Worm (Caenorhabditis elegans) whole organism, L4 larva: Measurements from ENCODE around the gene Y116A8C.38.

Experiments used
- F37D6.2 ChIP-seq: sonication (generic microtip); optimal IDR thresholded peaks from 2 replicates; lab custom pipeline; 2016; ENCODE audit warnings: mild to moderate bottlenecking, missing genetic modification characterization, missing compliant biosample characterization
- ama-1 ChIP-seq: fragments of 150-350 bp; optimal IDR thresholded peaks from 2 replicates; lab custom pipeline; 2014; ENCODE audit warnings: inconsistent platforms, mixed read lengths
- attf-4 ChIP-seq: sonication (generic microtip); optimal IDR thresholded peaks from 3 replicates; lab custom pipeline; 2017; ENCODE audit warnings: missing biosample characterization, missing genetic modification characterization
- fkh-10 ChIP-seq: fragments of 150-350 bp; optimal IDR thresholded peaks from 2 replicates; lab custom pipeline; 2014; ENCODE audit warnings: missing biosample characterization, missing genetic modification reagents, missing genetic modification characterization
- lin-13 ChIP-seq: fragments of 150-350 bp; optimal IDR thresholded peaks from 2 replicates; lab custom pipeline; 2014; ENCODE audit warnings: missing biosample characterization, missing genetic modification reagents, missing genetic modification characterization
- nhr-10 ChIP-seq: fragments of 150-350 bp; optimal IDR thresholded peaks from 2 replicates; lab custom pipeline; 2014; ENCODE audit warnings: missing biosample characterization, missing genetic modification characterization
- unc-62 ChIP-seq, 3 experiments: fragments of 150-350 bp in 1 of 3; sonication (generic microtip); optimal IDR thresholded peaks in 2 of 3; peaks in 1 of 3; 1 replicate in 1 of 3; 2 replicates in 2 of 3; lab custom pipeline; 2014 to 2017; ENCODE audit warnings: missing biosample characterization in 3 of 3, missing genetic modification characterization in 3 of 3, missing genetic modification reagents in 3 of 3, missing genotype in 1 of 3

DNA sequence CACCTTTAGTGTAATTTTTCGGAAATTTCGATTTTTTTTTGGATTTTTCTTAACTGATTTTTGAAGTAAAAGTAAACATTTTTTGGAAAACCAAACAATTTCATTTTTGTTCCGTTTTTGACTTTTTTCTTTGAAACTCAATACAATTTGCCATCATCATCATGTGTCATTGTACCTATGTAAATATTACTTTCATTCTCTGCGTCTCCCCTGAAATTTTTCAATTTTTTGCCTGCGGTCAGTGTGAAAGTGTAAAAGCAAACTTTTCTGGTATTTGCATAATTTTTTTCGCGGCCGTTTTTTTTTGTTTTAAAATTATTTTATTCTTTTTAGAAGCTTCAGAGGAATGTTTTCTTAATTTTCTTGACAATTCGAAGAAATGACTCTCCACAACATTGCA lies 37.6 kb upstream of the Y116A8C.38 start, which contains the start of gene Y116A8C.29:
- TF ChIP-seq fkh-10 (GFP tag; lab: Kevin White, UChicago), result no peak
- TF ChIP-seq nhr-10 (tag; lab: Kevin White, UChicago), result no peak
- no peak for TF ChIP-seq ama-1
- TF ChIP-seq lin-13 (GFP tag; lab: Kevin White, UChicago), result no peak
- no peak for TF ChIP-seq F37D6.2 (tag; lab: Kevin White, UChicago)
- TF ChIP-seq attf-4, result no peak
- peak in 1 of 2 experiments; percentile 25 for TF ChIP-seq unc-62 (GFP tag; optimal IDR thresholded peaks at IDR 0.05 in 1 of 2; lab: Kevin White, UChicago)
- no peak for TF ChIP-seq unc-62 (tag; optimal IDR thresholded peaks at IDR 0.05; lab: Kevin White, UChicago)
